Fruit fly (Drosophila melanogaster) whole organism, embryonic: ENCODE results near the gene AP-1mu.

ENCODE experiments used
- Atf6 ChIP-seq: fragments of 200-800 bp; sonication (Bioruptor generic); IDR thresholded peaks from 2 replicates; pipeline ENCODE4 v1.3.6; 2022; ENCODE audit warnings: missing biosample characterization, missing genetic modification characterization
- CG10147 ChIP-seq: fragments of 200-800 bp; sonication (Bioruptor generic); optimal IDR thresholded peaks from 2 replicates; lab custom pipeline; 2019; ENCODE audit warnings: missing biosample characterization, mild to moderate bottlenecking, missing genetic modification characterization, moderate library complexity
- CG10209 ChIP-seq: fragments of 200-800 bp; sonication (Bioruptor generic); optimal IDR thresholded peaks from 3 replicates; lab custom pipeline; 2017; ENCODE audit warnings: missing biosample characterization, mild to moderate bottlenecking, missing genetic modification characterization, missing genetic modification reagents
- CG10431 ChIP-seq: fragments of 200-800 bp; sonication (Bioruptor generic); optimal IDR thresholded peaks from 3 replicates; lab custom pipeline; 2018; ENCODE audit warnings: missing biosample characterization, mild to moderate bottlenecking, missing genetic modification characterization
- CG11093 ChIP-seq: fragments of 200-800 bp; sonication (Bioruptor generic); IDR thresholded peaks from 3 replicates; pipeline ENCODE4 v1.3.6; 2022; ENCODE audit warnings: missing biosample characterization, missing genetic modification characterization
- CG11504 ChIP-seq: fragments of 200-800 bp; sonication (Bioruptor generic); optimal IDR thresholded peaks from 3 replicates; lab custom pipeline; 2019; ENCODE audit warnings: missing biosample characterization, mild to moderate bottlenecking, missing genetic modification characterization, moderate library complexity
- CG1233 ChIP-seq: fragments of 200-800 bp; sonication (Bioruptor generic); optimal IDR thresholded peaks from 4 replicates; lab custom pipeline; 2018; ENCODE audit warnings: missing biosample characterization, mild to moderate bottlenecking, missing genetic modification characterization
- CG13775 ChIP-seq: fragments of 200-800 bp; sonication (Bioruptor generic); optimal IDR thresholded peaks from 3 replicates; lab custom pipeline; 2017; ENCODE audit warnings: missing biosample characterization, mild to moderate bottlenecking, missing genetic modification characterization
- CG13894 ChIP-seq: fragments of 200-800 bp; sonication (Bioruptor generic); optimal IDR thresholded peaks from 3 replicates; lab custom pipeline; 2018; ENCODE audit warnings: missing biosample characterization, mild to moderate bottlenecking, missing genetic modification characterization, moderate library complexity
- CG15514 ChIP-seq: fragments of 200-800 bp; sonication (Bioruptor generic); optimal IDR thresholded peaks from 3 replicates; lab custom pipeline; 2017; ENCODE audit warnings: missing biosample characterization, missing genetic modification characterization, mild to moderate bottlenecking, moderate library complexity, missing genetic modification reagents
- CG17802 ChIP-seq: fragments of 200-800 bp; sonication (Bioruptor generic); optimal IDR thresholded peaks from 2 replicates; lab custom pipeline; 2018; ENCODE audit warnings: missing biosample characterization, mild to moderate bottlenecking, missing genetic modification characterization, moderate library complexity
- CG2120 ChIP-seq: fragments of 200-800 bp; sonication (Bioruptor generic); optimal IDR thresholded peaks from 3 replicates; lab custom pipeline; 2016; ENCODE audit warnings: missing biosample characterization, missing genetic modification characterization
- CG2129 ChIP-seq: fragments of 200-800 bp; sonication (Bioruptor generic); IDR thresholded peaks from 2 replicates; pipeline ENCODE4 v1.3.6; 2022; ENCODE audit warnings: missing biosample characterization, missing genetic modification characterization; ENCODE audit not compliant: partially characterized antibody
- CG2889 ChIP-seq: fragments of 200-800 bp; sonication (Bioruptor generic); IDR thresholded peaks from 3 replicates; pipeline ENCODE4 v1.3.6; 2022; ENCODE audit warnings: missing biosample characterization, missing genetic modification characterization
- CG3065 ChIP-seq: fragments of 200-800 bp; sonication (Bioruptor generic); optimal IDR thresholded peaks from 2 replicates; lab custom pipeline; 2016; ENCODE audit warnings: missing biosample characterization, missing genetic modification characterization
- CG4328 ChIP-seq: fragments of 200-800 bp; sonication (Bioruptor generic); optimal IDR thresholded peaks from 3 replicates; lab custom pipeline; 2017; ENCODE audit warnings: missing biosample characterization, missing genetic modification reagents, missing genetic modification characterization
- CG6272 ChIP-seq: fragments of 200-800 bp; sonication (Bioruptor generic); IDR thresholded peaks from 2 replicates; pipeline ENCODE4 v1.3.6; 2022; ENCODE audit warnings: missing biosample characterization, missing genetic modification characterization
- CG7786 ChIP-seq: fragments of 200-800 bp; sonication (Bioruptor generic); optimal IDR thresholded peaks from 2 replicates; lab custom pipeline; 2016; ENCODE audit warnings: missing biosample characterization, missing genetic modification characterization
- D19A ChIP-seq: fragments of 200-800 bp; optimal IDR thresholded peaks from 3 replicates; lab custom pipeline; 2019; ENCODE audit warnings: missing biosample characterization, mild to moderate bottlenecking, missing genetic modification characterization, moderate library complexity
- Doc2 ChIP-seq: fragments of 200-800 bp; sonication (Bioruptor generic); IDR thresholded peaks from 2 replicates; pipeline ENCODE4 v1.3.6; 2022; ENCODE audit warnings: missing biosample characterization, missing genetic modification characterization
- HHEX ChIP-seq: fragments of 200-800 bp; sonication (Bioruptor generic); optimal IDR thresholded peaks from 3 replicates; lab custom pipeline; 2017; ENCODE audit warnings: missing biosample characterization, mild to moderate bottlenecking, missing genetic modification characterization, missing genetic modification reagents
- Hey ChIP-seq: fragments of 200-800 bp; sonication (Bioruptor generic); optimal IDR thresholded peaks from 3 replicates; lab custom pipeline; 2018; ENCODE audit warnings: missing biosample characterization, mild to moderate bottlenecking, missing genetic modification characterization
- Lim3 ChIP-seq: fragments of 200-800 bp; sonication (Bioruptor generic); IDR thresholded peaks from 2 replicates; pipeline ENCODE4 v1.3.6; 2022; ENCODE audit warnings: missing biosample characterization, missing genetic modification characterization
- MTF-1 ChIP-seq: fragments of 200-800 bp; sonication (Bioruptor generic); optimal IDR thresholded peaks from 2 replicates; lab custom pipeline; 2018; ENCODE audit warnings: missing biosample characterization, mild to moderate bottlenecking, missing genetic modification characterization, borderline replicate concordance
- PHDP ChIP-seq: fragments of 200-800 bp; sonication (Bioruptor generic); optimal IDR thresholded peaks from 3 replicates; lab custom pipeline; 2018; ENCODE audit warnings: missing biosample characterization, mild to moderate bottlenecking, missing genetic modification characterization, moderate library complexity
- Sry-β ChIP-seq: fragments of 200-800 bp; sonication (Bioruptor generic); optimal IDR thresholded peaks from 2 replicates; lab custom pipeline; 2018; ENCODE audit warnings: missing biosample characterization, mild to moderate bottlenecking, missing genetic modification characterization, moderate library complexity
- TFAM ChIP-seq: fragments of 200-800 bp; sonication (Bioruptor generic); optimal IDR thresholded peaks from 2 replicates; lab custom pipeline; 2017; ENCODE audit warnings: missing biosample characterization, missing genetic modification characterization, inconsistent platforms
- Tbp ChIP-seq: fragments of >200 bp; optimal IDR thresholded peaks from 2 replicates; lab custom pipeline; 2018; ENCODE audit warnings: missing biosample characterization, missing genetic modification characterization
- Xbp1 ChIP-seq: fragments of 200-800 bp; sonication (Bioruptor generic); optimal IDR thresholded peaks from 3 replicates; lab custom pipeline; 2016; ENCODE audit warnings: missing biosample characterization, mild to moderate bottlenecking, missing genetic modification characterization
- bab2 ChIP-seq: fragments of 200-800 bp; sonication (Bioruptor generic); optimal IDR thresholded peaks from 2 replicates; lab custom pipeline; 2016; ENCODE audit warnings: missing biosample characterization, missing genetic modification characterization
- br ChIP-seq: fragments of >200 bp; optimal IDR thresholded peaks from 2 replicates; lab custom pipeline; 2017
- btn ChIP-seq: fragments of 200-800 bp; sonication (Bioruptor generic); optimal IDR thresholded peaks from 2 replicates; lab custom pipeline; 2016; ENCODE audit warnings: missing biosample characterization, missing genetic modification characterization
- caup ChIP-seq: fragments of 200-800 bp; sonication (Bioruptor generic); optimal IDR thresholded peaks from 3 replicates; lab custom pipeline; 2017; ENCODE audit warnings: missing biosample characterization, mild to moderate bottlenecking, missing genetic modification characterization, moderate library complexity; ENCODE audit not compliant: severe bottlenecking
- cg ChIP-seq: fragments of 200-800 bp; sonication (Bioruptor generic); optimal IDR thresholded peaks from 3 replicates; lab custom pipeline; 2019; ENCODE audit warnings: missing biosample characterization, mild to moderate bottlenecking, missing genetic modification characterization, moderate library complexity
- chm ChIP-seq: fragments of 200-800 bp; sonication (Bioruptor generic); IDR thresholded peaks from 2 replicates; pipeline ENCODE4 v1.3.6; 2022; ENCODE audit warnings: missing biosample characterization, missing genetic modification characterization
- chn ChIP-seq: fragments of 200-800 bp; sonication (Bioruptor generic); optimal IDR thresholded peaks from 2 replicates; lab custom pipeline; 2016; ENCODE audit warnings: missing biosample characterization, missing genetic modification characterization
- cwo ChIP-seq: fragments of 200-800 bp; sonication (Bioruptor generic); optimal IDR thresholded peaks from 3 replicates; lab custom pipeline; 2017; ENCODE audit warnings: missing biosample characterization, missing genetic modification characterization, mild to moderate bottlenecking, moderate library complexity, missing genetic modification reagents
- da ChIP-seq: fragments of 200-800 bp; sonication (Bioruptor generic); optimal IDR thresholded peaks from 2 replicates; lab custom pipeline; 2016; ENCODE audit warnings: missing biosample characterization, missing genetic modification characterization
- dimm ChIP-seq: fragments of 200-800 bp; sonication (Bioruptor generic); IDR thresholded peaks from 2 replicates; pipeline ENCODE4 v1.3.6; 2022; ENCODE audit warnings: missing biosample characterization, missing genetic modification characterization
- en ChIP-seq: fragments of 200-800 bp; sonication (Bioruptor generic); optimal IDR thresholded peaks from 2 replicates; lab custom pipeline; 2016; ENCODE audit warnings: missing biosample characterization, missing genetic modification characterization
- ftz-f1 ChIP-seq: fragments of 200-800 bp; sonication (Bioruptor generic); optimal IDR thresholded peaks from 2 replicates; lab custom pipeline; 2016; ENCODE audit warnings: missing biosample characterization, missing genetic modification characterization
- ken ChIP-seq: fragments of 200-800 bp; sonication (Bioruptor generic); IDR thresholded peaks from 3 replicates; pipeline ENCODE4 v1.3.6; 2022; ENCODE audit warnings: missing biosample characterization, missing genetic modification characterization
- pita ChIP-seq: fragments of 200-800 bp; sonication (Bioruptor generic); optimal IDR thresholded peaks from 2 replicates; lab custom pipeline; 2017; ENCODE audit warnings: missing biosample characterization, mild to moderate bottlenecking, missing genetic modification characterization
- ranshi ChIP-seq: fragments of 200-800 bp; sonication (Bioruptor generic); IDR thresholded peaks from 2 replicates; pipeline ENCODE4 v1.3.6; 2022; ENCODE audit warnings: missing biosample characterization, missing genetic modification characterization
- repo ChIP-seq: fragments of 200-800 bp; sonication (Bioruptor generic); optimal IDR thresholded peaks from 2 replicates; lab custom pipeline; 2016; ENCODE audit warnings: missing biosample characterization, missing genetic modification characterization
- sens ChIP-seq: fragments of 200-800 bp; sonication (Bioruptor generic); peaks from one replicate; lab custom pipeline; 2016; ENCODE audit warnings: missing biosample characterization, missing genetic modification characterization
- sug ChIP-seq: fragments of 200-800 bp; optimal IDR thresholded peaks from 2 replicates; lab custom pipeline; 2019; ENCODE audit warnings: missing biosample characterization, mild to moderate bottlenecking, missing genetic modification characterization, moderate library complexity
- tap ChIP-seq: fragments of 200-800 bp; optimal IDR thresholded peaks from 3 replicates; lab custom pipeline; 2019; ENCODE audit warnings: missing biosample characterization, mild to moderate bottlenecking, missing genetic modification characterization, moderate library complexity
- tna ChIP-seq: fragments of 200-800 bp; sonication (Bioruptor generic); IDR thresholded peaks from 2 replicates; pipeline ENCODE4 v1.3.6; 2022; ENCODE audit warnings: missing biosample characterization, missing genetic modification characterization; ENCODE audit not compliant: partially characterized antibody
- trh ChIP-seq: fragments of 200-800 bp; sonication (Bioruptor generic); optimal IDR thresholded peaks from 2 replicates; lab custom pipeline; 2016; ENCODE audit warnings: missing biosample characterization, missing genetic modification characterization
- wdn ChIP-seq: fragments of 200-800 bp; sonication (Bioruptor generic); IDR thresholded peaks from 2 replicates; pipeline ENCODE4 v1.3.6; 2022; ENCODE audit warnings: missing biosample characterization, missing genetic modification characterization
- zfh2 ChIP-seq: fragments of 200-800 bp; sonication (Bioruptor generic); optimal IDR thresholded peaks from 2 replicates; lab custom pipeline; 2016; ENCODE audit warnings: missing biosample characterization, missing genetic modification characterization

AP-1mu gene

DNA sequence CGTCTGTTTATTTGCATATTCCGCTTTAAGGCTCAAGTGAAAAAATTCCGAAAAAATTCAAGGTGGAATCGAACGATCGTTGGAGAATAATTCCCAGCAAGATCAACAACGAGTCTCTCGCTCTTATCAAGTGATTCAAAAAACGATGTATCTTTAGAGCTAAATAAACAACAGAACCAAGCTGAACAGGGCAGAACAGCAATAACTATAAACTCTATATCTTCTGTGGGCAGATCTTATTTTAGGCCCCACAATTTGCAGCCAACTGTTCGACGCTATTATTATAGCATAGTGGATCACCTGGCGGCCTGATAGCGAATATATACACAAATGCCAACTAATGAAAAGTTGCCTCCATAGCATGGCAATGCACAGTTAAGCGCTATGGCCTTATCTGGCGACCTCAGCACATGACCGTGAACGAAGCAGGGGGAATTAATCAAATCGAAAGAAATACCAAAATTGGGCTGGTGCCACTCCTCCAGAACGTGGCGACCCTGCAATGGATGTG is 29.9 kb downstream of the AP-1mu start (continued):
- peak; percentile 14 for TF ChIP-seq da
- no peak for TF ChIP-seq br
- TF ChIP-seq Xbp1, result no peak
- TF ChIP-seq Hey (tag; lab: Kevin White, UChicago), result peak; percentile 18
- TF ChIP-seq CG10431 (GFP tag; lab: Kevin White, UChicago), result no peak
- TF ChIP-seq btn (GFP tag; lab: Kevin White, UChicago), result no peak
- no peak for TF ChIP-seq CG3065
- TF ChIP-seq CG1233 (GFP tag; lab: Kevin White, UChicago), result no peak
- no peak for TF ChIP-seq HHEX (GFP tag; lab: Kevin White, UChicago)
- TF ChIP-seq ftz-f1 (GFP tag; lab: Kevin White, UChicago), result peak; percentile 93
- TF ChIP-seq CG17802, result no peak
- TF ChIP-seq CG15514 (GFP tag; lab: Kevin White, UChicago), result peak; percentile 41
- no peak for TF ChIP-seq bab2 (GFP tag; lab: Kevin White, UChicago)
- TF ChIP-seq CG7786 (GFP tag; lab: Kevin White, UChicago), result no peak
- no peak for TF ChIP-seq wdn (GFP tag; lab: Robert Waterston, UW)
- 0 out of 2 replicates have a peak, but pooled peaks have one; percentile 15 for TF ChIP-seq tna
- no peak for TF ChIP-seq CG2889 (GFP tag; lab: Robert Waterston, UW)
- TF ChIP-seq cg (GFP tag; lab: Kevin White, UChicago), result no peak
- no peak for TF ChIP-seq Tbp (GFP tag; lab: Kevin White, UChicago)
- TF ChIP-seq sug (tag; lab: Kevin White, UChicago), result peak; percentile 81
- TF ChIP-seq CG2120 (GFP tag; lab: Kevin White, UChicago), result peak; percentile 51
- TF ChIP-seq Atf6, result peak; percentile 45; the same call in 1 of the 2 replicates
- peak; percentile 15 for TF ChIP-seq sens (GFP tag; lab: Kevin White, UChicago)
- peak; percentile 98 for TF ChIP-seq CG13894 (tag; lab: Kevin White, UChicago)
- no peak for TF ChIP-seq CG10147
- TF ChIP-seq CG11504 (tag; lab: Kevin White, UChicago), result no peak
- TF ChIP-seq caup (GFP tag; lab: Kevin White, UChicago), result peak; percentile 15
- TF ChIP-seq CG4328 (GFP tag; lab: Kevin White, UChicago), result no peak
- no peak; the same call in 1 of the 2 replicates for TF ChIP-seq Lim3 (GFP tag; lab: Robert Waterston, UW)
- no peak for TF ChIP-seq zfh2 (GFP tag; lab: Kevin White, UChicago)
- no peak for TF ChIP-seq Doc2 (GFP tag; lab: Robert Waterston, UW)
- TF ChIP-seq TFAM (GFP tag; lab: Kevin White, UChicago), result no peak
- no peak for TF ChIP-seq CG13775 (GFP tag; lab: Kevin White, UChicago)
- TF ChIP-seq dimm (GFP tag; lab: Robert Waterston, UW), result no peak
- TF ChIP-seq CG10209 (GFP tag; lab: Kevin White, UChicago), result no peak
- TF ChIP-seq Sry-β (GFP tag; lab: Kevin White, UChicago), result no peak
- no peak for TF ChIP-seq ranshi (GFP tag; lab: Robert Waterston, UW)
- TF ChIP-seq repo (GFP tag; lab: Kevin White, UChicago), result no peak
- no peak for TF ChIP-seq ken (GFP tag; lab: Robert Waterston, UW)
- TF ChIP-seq D19A (tag; lab: Kevin White, UChicago), result no peak
- no peak for TF ChIP-seq en
- TF ChIP-seq MTF-1, result no peak
- no peak for TF ChIP-seq tap
- peak; percentile 73 for TF ChIP-seq cwo (GFP tag; lab: Kevin White, UChicago)
- no peak for TF ChIP-seq trh (GFP tag; lab: Kevin White, UChicago)
- TF ChIP-seq PHDP (tag; lab: Kevin White, UChicago), result no peak
- no peak for TF ChIP-seq CG6272 (GFP tag; lab: Robert Waterston, UW)
- no peak for TF ChIP-seq chm
- no peak for TF ChIP-seq chn
- no peak for TF ChIP-seq CG11093
- TF ChIP-seq CG2129 (GFP tag; lab: Robert Waterston, UW), result no peak
- no peak for TF ChIP-seq pita (GFP tag; lab: Kevin White, UChicago)
